Worm (Caenorhabditis elegans): Measurements from ENCODE around the gene C39B10.7.

DNA sequence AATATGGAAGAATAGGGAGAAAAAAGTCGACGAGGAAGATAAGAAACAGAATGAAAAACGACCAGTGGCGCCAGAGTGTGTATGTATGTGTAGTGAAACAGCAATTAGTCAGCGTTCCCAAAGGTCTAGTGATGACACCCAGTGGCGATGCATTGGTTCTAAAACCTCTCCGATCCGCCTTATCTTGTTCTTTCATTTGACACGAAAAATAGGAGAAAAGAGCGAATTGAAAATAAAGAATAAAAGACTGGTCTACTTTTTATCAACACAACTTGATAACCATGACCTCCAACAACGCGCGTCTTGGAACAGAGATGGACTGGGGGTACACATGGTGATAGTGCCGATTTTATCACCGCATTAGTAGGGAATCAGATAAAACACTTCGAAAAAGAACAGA lies 45.8 kb upstream of the C39B10.7 start:
- TF ChIP-seq nhr-28 (tag; optimal IDR thresholded peaks at IDR 0.05) (peak; percentile 88), zag-1 (tag; optimal IDR thresholded peaks at IDR 0.05) (no peak), unc-62 (GFP tag; optimal IDR thresholded peaks at IDR 0.05 in 1 of 2) (peak in 1 of 2 experiments; percentile 99), unc-62 (tag; optimal IDR thresholded peaks at IDR 0.05) (no peak)
